Worm (Caenorhabditis elegans): ENCODE measurements around the gene F13H8.5.

Gene F13H8.5

ce11 chrII:6250782-6251461 is 5.0 kb downstream of the F13H8.5 start, which contains the start of gene phb-2 (continued):
- TF ChIP-seq nhr-28 (tag; optimal IDR thresholded peaks at IDR 0.05) (peak; percentile 77), unc-39 (tag; optimal IDR thresholded peaks at IDR 0.05) (no peak), mdl-1 (tag; optimal IDR thresholded peaks at IDR 0.05) (peak in 1 of 2 experiments; percentile 0)

- TF ChIP-seq ceh-28 (tag; optimal IDR thresholded peaks at IDR 0.05) (no peak), nhr-41 (GFP tag; IDR thresholded peaks at IDR 0.05) (0 out of 2 replicates have a peak, but pooled peaks have one; percentile 16), F49E8.2 (tag; optimal IDR thresholded peaks at IDR 0.05; ENCODE audit: borderline replicate concordance) (peak; percentile 46), madf-9 (GFP tag; conservative IDR thresholded peaks at IDR 0.05) (no peak), D1046.2 (GFP tag; IDR thresholded peaks at IDR 0.05) (peak; percentile 77; the same call in 1 of the 2 replicates), snpc-1.2 (GFP tag; IDR thresholded peaks at IDR 0.05) (peak; percentile 77), daf-16 (GFP tag; optimal IDR thresholded peaks at IDR 0.05) (peak in 1 of 2 experiments; percentile 54), daf-16 (tag; optimal IDR thresholded peaks at IDR 0.05) (peak; percentile 39), mdl-1 (tag; optimal IDR thresholded peaks at IDR 0.05) (no peak), dmd-8 (GFP tag; IDR thresholded peaks at IDR 0.05) (peak; percentile 78), daf-8 (GFP tag; IDR thresholded peaks at IDR 0.05) (no peak), ceh-20 (GFP tag; IDR thresholded peaks at IDR 0.05) (0 out of 2 replicates have a peak, but pooled peaks have one; percentile 30), ZK337.2 (GFP tag; IDR thresholded peaks at IDR 0.05) (0 out of 2 replicates have a peak, but pooled peaks have one; percentile 25), egl-27 (tag; optimal IDR thresholded peaks at IDR 0.05) (no peak), attf-4 (tag; optimal IDR thresholded peaks at IDR 0.05) (no peak), hif-1 (tag; optimal IDR thresholded peaks at IDR 0.05) (no peak), T20F7.1 (GFP tag; optimal IDR thresholded peaks at IDR 0.05) (no peak), lir-3 (tag; optimal IDR thresholded peaks at IDR 0.05) (peak; percentile 77), gei-8 (GFP tag; optimal IDR thresholded peaks at IDR 0.05) (no peak), mxl-2 (GFP tag; conservative IDR thresholded peaks at IDR 0.05) (0 out of 2 replicates have a peak, but pooled peaks have one; percentile 13), lin-15B (tag; optimal IDR thresholded peaks at IDR 0.05) (no peak), nhr-6 (tag; optimal IDR thresholded peaks at IDR 0.05) (peak; percentile 72), ceh-62 (tag; optimal IDR thresholded peaks at IDR 0.05) (no peak), ceh-32 (tag; optimal IDR thresholded peaks at IDR 0.05; ENCODE audit: poor library complexity) (no peak), nhr-28 (tag; optimal IDR thresholded peaks at IDR 0.05) (peak; percentile 3), spr-3 (GFP tag; optimal IDR thresholded peaks at IDR 0.05) (peak; percentile 9), lin-29 (GFP tag; IDR thresholded peaks at IDR 0.05) (no peak), mep-1 (tag; optimal IDR thresholded peaks at IDR 0.05) (peak; percentile 51), R02D3.7 (tag; optimal IDR thresholded peaks at IDR 0.05) (no peak), madf-5 (GFP tag; IDR thresholded peaks at IDR 0.05) (peak in 1 of 2 experiments; percentile 69; a peak in 1 of 4 replicates), fos-1 (tag; optimal IDR thresholded peaks at IDR 0.05) (no peak), hmg-1.1 (GFP tag; IDR thresholded peaks at IDR 0.05) (peak; percentile 58), zfp-3 (GFP tag; conservative IDR thresholded peaks at IDR 0.05) (peak; percentile 51; the same call in 1 of the 2 replicates), F37D6.2 (tag; optimal IDR thresholded peaks at IDR 0.05) (no peak), nhr-10 (tag; optimal IDR thresholded peaks at IDR 0.05) (no peak), ces-1 (GFP tag; optimal IDR thresholded peaks at IDR 0.05) (no peak), unc-62 (GFP tag; optimal IDR thresholded peaks at IDR 0.05 in 1 of 2) (no peak), unc-62 (tag; optimal IDR thresholded peaks at IDR 0.05) (no peak), mes-2 (tag; optimal IDR thresholded peaks at IDR 0.05; ENCODE audit: poor library complexity, severe bottlenecking) (peak; percentile 73), lin-39 (tag; optimal IDR thresholded peaks at IDR 0.05) (no peak), zip-11 (GFP tag; IDR thresholded peaks at IDR 0.05) (no peak), unc-39 (tag; optimal IDR thresholded peaks at IDR 0.05) (no peak), lin-1 (GFP tag; IDR thresholded peaks at IDR 0.05) (peak; percentile 76), sdz-12 (GFP tag; optimal IDR thresholded peaks at IDR 0.05) (no peak), dve-1 (tag; optimal IDR thresholded peaks at IDR 0.05; ENCODE audit: insufficient read depth) (peak; percentile 70), duxl-1 (tag; optimal IDR thresholded peaks at IDR 0.05; ENCODE audit: poor library complexity) (peak; percentile 18), F26F4.8 (GFP tag; conservative IDR thresholded peaks at IDR 0.05) (no peak; the same call in 1 of the 2 replicates)
Observed at ce11 chrII:6248503-6248902, 7.4 kb downstream of the F13H8.5 start.

Measured in whole organism, L4 larva.